Worm (Caenorhabditis elegans): ENCODE data around the gene ZK1240.9.

- TF ChIP-seq T23F11.4 (GFP tag; optimal IDR thresholded peaks at IDR 0.05) (no peak), F13H6.1 (tag; optimal IDR thresholded peaks at IDR 0.05) (no peak), tbx-2 (tag; optimal IDR thresholded peaks at IDR 0.05) (no peak), nfya-1 (tag; optimal IDR thresholded peaks at IDR 0.05) (no peak), ahr-1 (tag; optimal IDR thresholded peaks at IDR 0.05) (no peak), pha-4 (tag; optimal IDR thresholded peaks at IDR 0.05) (no peak), Y22D7AL.16 (tag; optimal IDR thresholded peaks at IDR 0.05) (no peak), hlh-6 (tag; optimal IDR thresholded peaks at IDR 0.05) (no peak), ceh-31 (tag; optimal IDR thresholded peaks at IDR 0.05) (no peak), fkh-10 (GFP tag; optimal IDR thresholded peaks at IDR 0.05) (no peak), ceh-9 (tag; optimal IDR thresholded peaks at IDR 0.05) (no peak)
These were observed 11.0 kb downstream of the ZK1240.9 start, which contains the start of the genes ZK1240.8 and ZK1240.1 for ce11 chrII:2328963-2329442.

All from whole organism, late embryonic.